Fruit fly (Drosophila melanogaster) whole organism, prepupa: ENCODE results near the gene CG6688.

ENCODE experiments used
- Blimp-1 ChIP-seq: fragments of 200-800 bp; sonication (Bioruptor generic); optimal IDR thresholded peaks from 3 replicates; lab custom pipeline; 2017; ENCODE audit warnings: missing biosample characterization, missing genetic modification characterization, mild to moderate bottlenecking, moderate library complexity, missing genetic modification reagents
- CG10631 ChIP-seq: fragments of 200-800 bp; sonication (Bioruptor generic); optimal IDR thresholded peaks from 2 replicates; lab custom pipeline; 2016; ENCODE audit warnings: missing biosample characterization, missing genetic modification characterization
- CG11294 ChIP-seq: fragments of 200-800 bp; sonication (Bioruptor generic); IDR thresholded peaks from 2 replicates; pipeline ENCODE4 v1.3.6; 2022; ENCODE audit warnings: missing biosample characterization, missing genetic modification characterization
- CG11762 ChIP-seq: fragments of 200-800 bp; sonication (Bioruptor generic); optimal IDR thresholded peaks from 3 replicates; lab custom pipeline; 2016; ENCODE audit warnings: missing biosample characterization, missing genetic modification characterization; ENCODE audit not compliant: insufficient read depth
- CG15336 ChIP-seq: fragments of 200-800 bp; sonication (Bioruptor generic); IDR thresholded peaks from 2 replicates; pipeline ENCODE4 v1.3.6; 2022; ENCODE audit warnings: missing biosample characterization, missing genetic modification characterization
- CG1621 ChIP-seq: fragments of 200-800 bp; sonication (Bioruptor generic); optimal IDR thresholded peaks from 3 replicates; lab custom pipeline; 2018; ENCODE audit warnings: missing biosample characterization, mild to moderate bottlenecking, missing genetic modification characterization
- CG31627 ChIP-seq: fragments of 200-800 bp; sonication (Bioruptor generic); optimal IDR thresholded peaks from 3 replicates; lab custom pipeline; 2016; ENCODE audit warnings: missing biosample characterization, missing genetic modification characterization
- CG34406 ChIP-seq: fragments of 200-800 bp; sonication (Bioruptor generic); optimal IDR thresholded peaks from 3 replicates; lab custom pipeline; 2016; ENCODE audit warnings: missing biosample characterization, missing genetic modification characterization
- CG3919 ChIP-seq: fragments of 200-800 bp; sonication (Bioruptor generic); optimal IDR thresholded peaks from 3 replicates; lab custom pipeline; 2016; ENCODE audit warnings: missing biosample characterization, missing genetic modification characterization
- CG6163 ChIP-seq: fragments of 200-800 bp; sonication (Bioruptor generic); IDR thresholded peaks from 3 replicates; pipeline ENCODE4 v1.3.6; 2022; ENCODE audit warnings: missing biosample characterization, missing genetic modification characterization
- CG6276 ChIP-seq: fragments of 200-800 bp; sonication (Bioruptor generic); optimal IDR thresholded peaks from 2 replicates; lab custom pipeline; 2017; ENCODE audit warnings: missing biosample characterization, mild to moderate bottlenecking, missing genetic modification characterization
- CG6792 ChIP-seq: fragments of 200-800 bp; sonication (Bioruptor generic); optimal IDR thresholded peaks from 3 replicates; lab custom pipeline; 2016; ENCODE audit warnings: missing biosample characterization, missing genetic modification characterization
- CG7368 ChIP-seq: fragments of 200-800 bp; sonication (Bioruptor generic); optimal IDR thresholded peaks from 3 replicates; lab custom pipeline; 2016; ENCODE audit warnings: missing biosample characterization, missing genetic modification characterization
- CG8119 ChIP-seq: fragments of 200-800 bp; sonication (Bioruptor generic); IDR thresholded peaks from 3 replicates; pipeline ENCODE4 v1.3.6; 2022; ENCODE audit warnings: missing biosample characterization, missing genetic modification characterization
- CG8632 ChIP-seq: fragments of 200-800 bp; sonication (Bioruptor generic); optimal IDR thresholded peaks from 3 replicates; lab custom pipeline; 2016; ENCODE audit warnings: missing biosample characterization, missing genetic modification characterization
- CG9139 ChIP-seq: fragments of 200-800 bp; sonication (Bioruptor generic); optimal IDR thresholded peaks from 3 replicates; lab custom pipeline; 2017; ENCODE audit warnings: missing biosample characterization, mild to moderate bottlenecking, missing genetic modification characterization
- Eip75B ChIP-seq: fragments of 200-800 bp; sonication (Bioruptor generic); optimal IDR thresholded peaks from 3 replicates; lab custom pipeline; 2016; ENCODE audit warnings: missing biosample characterization, missing genetic modification characterization
- Eip78C ChIP-seq: fragments of 200-800 bp; sonication (Bioruptor generic); peaks from one replicate; lab custom pipeline; 2016; ENCODE audit warnings: missing biosample characterization, missing genetic modification characterization
- Ets21C ChIP-seq: fragments of 200-800 bp; sonication (Bioruptor generic); optimal IDR thresholded peaks from 3 replicates; lab custom pipeline; 2016; ENCODE audit warnings: missing biosample characterization, missing genetic modification characterization
- Ets96B ChIP-seq: fragments of 200-800 bp; optimal IDR thresholded peaks from 2 replicates; lab custom pipeline; 2019; ENCODE audit warnings: missing biosample characterization, mild to moderate bottlenecking, missing genetic modification characterization, moderate library complexity
- Gug ChIP-seq: fragments of 200-800 bp; sonication (Bioruptor generic); IDR thresholded peaks from 2 replicates; pipeline ENCODE4 v1.3.6; 2022; ENCODE audit warnings: missing biosample characterization, missing genetic modification characterization
- Hr38 ChIP-seq: sonication (Bioruptor generic); optimal IDR thresholded peaks from 2 replicates; lab custom pipeline; 2016; ENCODE audit warnings: missing biosample characterization, missing genetic modification characterization
- Hr39 ChIP-seq: fragments of 200-800 bp; sonication (Bioruptor generic); optimal IDR thresholded peaks from 2 replicates; lab custom pipeline; 2016; ENCODE audit warnings: missing biosample characterization, missing genetic modification characterization
- Hr4 ChIP-seq: fragments of 200-800 bp; sonication (Bioruptor generic); optimal IDR thresholded peaks from 3 replicates; lab custom pipeline; 2016; ENCODE audit warnings: missing biosample characterization, missing genetic modification characterization
- Lpt ChIP-seq: fragments of 200-800 bp; sonication (Bioruptor generic); optimal IDR thresholded peaks from 3 replicates; lab custom pipeline; 2016; ENCODE audit warnings: missing biosample characterization, missing genetic modification characterization
- Met ChIP-seq: fragments of 200-800 bp; sonication (Bioruptor generic); optimal IDR thresholded peaks from 3 replicates; lab custom pipeline; 2016; ENCODE audit warnings: missing biosample characterization, missing genetic modification characterization
- OdsH ChIP-seq: fragments of 200-800 bp; sonication (Bioruptor generic); optimal IDR thresholded peaks from 3 replicates; lab custom pipeline; 2016; ENCODE audit warnings: missing biosample characterization, missing genetic modification characterization
- Sox102F ChIP-seq: fragments of 200-800 bp; sonication (Bioruptor generic); optimal IDR thresholded peaks from 2 replicates; lab custom pipeline; 2016; ENCODE audit warnings: missing biosample characterization, mild to moderate bottlenecking, missing genetic modification characterization
- Sox14 ChIP-seq: fragments of 200-800 bp; sonication (Bioruptor generic); optimal IDR thresholded peaks from 3 replicates; lab custom pipeline; 2016; ENCODE audit warnings: missing biosample characterization, missing genetic modification characterization
- Sox15 ChIP-seq: fragments of 200-800 bp; sonication (Bioruptor generic); optimal IDR thresholded peaks from 3 replicates; lab custom pipeline; 2016; ENCODE audit warnings: missing biosample characterization, missing genetic modification characterization
- achi ChIP-seq: fragments of 200-800 bp; sonication (Bioruptor generic); optimal IDR thresholded peaks from 3 replicates; lab custom pipeline; 2016; ENCODE audit warnings: missing biosample characterization, missing genetic modification characterization
- acj6 ChIP-seq: fragments of 200-800 bp; sonication (Bioruptor generic); optimal IDR thresholded peaks from 3 replicates; lab custom pipeline; 2016; ENCODE audit warnings: missing biosample characterization, missing genetic modification characterization
- cyc ChIP-seq: fragments of 200-800 bp; sonication (Bioruptor generic); optimal IDR thresholded peaks from 3 replicates; lab custom pipeline; 2016; ENCODE audit warnings: missing biosample characterization, missing genetic modification characterization
- dac ChIP-seq: fragments of 200-800 bp; sonication (Bioruptor generic); optimal IDR thresholded peaks from 2 replicates; lab custom pipeline; 2017; ENCODE audit warnings: missing biosample characterization, mild to moderate bottlenecking, missing genetic modification characterization
- dsx ChIP-seq: fragments of 200-800 bp; optimal IDR thresholded peaks from 3 replicates; lab custom pipeline; 2019; ENCODE audit warnings: missing biosample characterization, mild to moderate bottlenecking, missing genetic modification characterization, moderate library complexity; ENCODE audit not compliant: poor library complexity, severe bottlenecking
- eg ChIP-seq: fragments of 200-800 bp; sonication (Bioruptor generic); IDR thresholded peaks from 3 replicates; pipeline ENCODE4 v1.3.6; 2022; ENCODE audit warnings: missing biosample characterization, missing genetic modification characterization
- esn ChIP-seq: fragments of 200-800 bp; sonication (Bioruptor generic); optimal IDR thresholded peaks from 2 replicates; lab custom pipeline; 2016; ENCODE audit warnings: missing biosample characterization, mild to moderate bottlenecking, missing genetic modification characterization, moderate library complexity
- fd85E ChIP-seq: fragments of 200-800 bp; sonication (Bioruptor generic); optimal IDR thresholded peaks from 3 replicates; lab custom pipeline; 2016; ENCODE audit warnings: missing biosample characterization, missing genetic modification characterization
- fkh ChIP-seq: fragments of 200-800 bp; sonication (Bioruptor generic); optimal IDR thresholded peaks from 3 replicates; lab custom pipeline; 2017; ENCODE audit warnings: missing biosample characterization, mild to moderate bottlenecking, missing genetic modification characterization, moderate library complexity
- net ChIP-seq: fragments of 200-800 bp; sonication (Bioruptor generic); optimal IDR thresholded peaks from 3 replicates; lab custom pipeline; 2016; ENCODE audit warnings: missing biosample characterization, missing genetic modification characterization
- vri ChIP-seq: fragments of 200-800 bp; sonication (Bioruptor generic); optimal IDR thresholded peaks from 3 replicates; lab custom pipeline; 2016; ENCODE audit warnings: missing biosample characterization, mild to moderate bottlenecking, missing genetic modification characterization

CG6688 gene

DNA sequence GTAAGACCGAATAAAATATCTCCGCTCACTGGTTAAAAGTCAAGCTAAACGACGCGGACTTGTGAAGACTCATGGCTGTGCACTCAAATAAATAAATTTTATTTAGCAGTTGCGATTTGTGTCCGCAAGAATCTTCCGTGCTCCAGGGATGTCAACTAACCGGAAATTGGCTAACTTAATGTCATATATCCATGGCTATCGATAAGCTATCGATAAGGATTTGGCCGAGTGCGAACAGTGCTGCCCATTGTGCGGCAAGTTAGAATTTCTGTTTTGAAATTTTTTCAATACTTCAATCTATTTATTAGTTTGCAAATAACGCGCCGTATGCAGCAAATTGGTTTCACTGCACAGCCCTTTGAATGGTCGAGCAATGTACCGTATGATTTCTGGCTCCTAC is 41.7 kb downstream of the CG6688 start, which contains the start of gene p53 (continued):
- TF ChIP-seq Gug (GFP tag; lab: Robert Waterston, UW) (no peak), CG15336 (GFP tag; lab: Robert Waterston, UW) (no peak), vri (GFP tag; lab: Kevin White, UChicago) (peak; percentile 45), eg (GFP tag; lab: Robert Waterston, UW) (peak; percentile 49; the same call in 1 of the 3 replicates), Hr39 (GFP tag; lab: Kevin White, UChicago) (peak; percentile 63), CG6163 (GFP tag; lab: Robert Waterston, UW) (peak; percentile 64)

DNA sequence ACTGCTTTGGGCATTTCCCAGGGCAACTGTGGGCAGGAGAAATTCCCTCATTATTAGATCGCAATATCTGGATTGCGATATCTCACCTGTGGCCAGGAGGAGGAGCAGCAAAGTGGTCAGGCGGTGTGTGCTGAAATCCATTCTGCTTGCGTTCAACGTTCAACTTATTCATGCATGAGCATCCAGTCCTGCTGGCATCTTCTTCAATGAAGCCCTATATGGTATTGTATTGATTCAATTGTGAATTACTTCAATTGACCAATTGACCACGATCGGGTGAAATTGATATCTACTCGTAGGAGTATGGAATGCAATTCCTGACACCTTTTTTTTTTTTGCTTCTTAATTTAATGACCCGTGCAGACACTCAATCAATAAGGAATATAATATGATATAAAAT is 43.9 kb downstream of the CG6688 start:
- TF ChIP-seq Lpt (GFP tag; lab: Kevin White, UChicago) (no peak), CG10631 (GFP tag; lab: Kevin White, UChicago) (no peak), CG9139 (no peak), CG11762 (GFP tag; lab: Kevin White, UChicago) (no peak), fkh (GFP tag; lab: Kevin White, UChicago) (no peak), net (no peak), Hr4 (GFP tag; lab: Kevin White, UChicago) (no peak), Ets96B (no peak), Hr39 (GFP tag; lab: Kevin White, UChicago) (no peak), Sox14 (GFP tag; lab: Kevin White, UChicago) (no peak), CG11294 (GFP tag; lab: Robert Waterston, UW) (no peak), CG8632 (no peak), esn (no peak), Sox102F (GFP tag; lab: Kevin White, UChicago) (no peak), eg (GFP tag; lab: Robert Waterston, UW) (no peak), Blimp-1 (GFP tag; lab: Kevin White, UChicago) (no peak), Hr38 (GFP tag; lab: Kevin White, UChicago) (no peak)

DNA sequence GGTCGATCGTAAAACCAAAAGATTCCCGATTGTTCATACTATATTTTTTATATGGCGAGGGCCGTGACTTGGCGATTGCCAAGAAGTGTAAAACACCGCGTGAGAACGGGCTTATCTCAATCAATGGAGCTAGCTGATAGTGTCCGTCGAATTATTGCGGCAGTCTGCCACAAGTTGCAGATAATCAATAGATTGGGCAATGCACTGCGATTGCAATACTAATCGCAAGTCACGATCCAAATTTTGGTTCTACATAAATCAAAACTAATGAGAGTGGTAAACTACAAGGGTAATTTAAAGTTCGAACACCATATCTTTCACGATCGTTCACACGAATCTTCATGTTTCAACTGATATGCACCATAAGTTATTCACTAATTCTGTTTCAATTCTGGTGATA is 44.5 kb downstream of the CG6688 start:
- TF ChIP-seq esn (no peak), Eip75B (GFP tag; lab: Kevin White, UChicago) (no peak), Hr38 (GFP tag; lab: Kevin White, UChicago) (no peak), Eip78C (no peak), vri (GFP tag; lab: Kevin White, UChicago) (peak; percentile 7), CG1621 (no peak), OdsH (no peak), CG7368 (GFP tag; lab: Kevin White, UChicago) (no peak)

DNA sequence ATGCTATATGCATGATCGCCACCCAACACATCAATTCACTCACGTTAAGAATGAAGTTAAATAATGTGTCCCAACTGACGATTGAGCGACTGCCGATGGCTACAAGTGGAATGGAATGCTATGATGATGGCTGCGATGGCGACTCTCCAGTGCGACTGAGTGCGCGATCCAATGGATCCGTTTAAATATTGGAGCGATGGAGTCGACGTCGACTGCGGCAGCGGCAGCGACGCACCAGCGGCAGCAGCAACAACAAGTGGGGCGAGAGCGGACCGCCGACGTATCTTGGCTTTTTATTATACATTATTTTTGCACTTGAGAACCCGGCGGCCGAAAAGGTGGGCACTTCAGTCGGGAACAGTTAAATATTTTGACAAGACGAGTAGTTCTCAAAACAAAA is 45.2 kb downstream of the CG6688 start:
- TF ChIP-seq CG8119 (GFP tag; lab: Robert Waterston, UW): no peak

DNA sequence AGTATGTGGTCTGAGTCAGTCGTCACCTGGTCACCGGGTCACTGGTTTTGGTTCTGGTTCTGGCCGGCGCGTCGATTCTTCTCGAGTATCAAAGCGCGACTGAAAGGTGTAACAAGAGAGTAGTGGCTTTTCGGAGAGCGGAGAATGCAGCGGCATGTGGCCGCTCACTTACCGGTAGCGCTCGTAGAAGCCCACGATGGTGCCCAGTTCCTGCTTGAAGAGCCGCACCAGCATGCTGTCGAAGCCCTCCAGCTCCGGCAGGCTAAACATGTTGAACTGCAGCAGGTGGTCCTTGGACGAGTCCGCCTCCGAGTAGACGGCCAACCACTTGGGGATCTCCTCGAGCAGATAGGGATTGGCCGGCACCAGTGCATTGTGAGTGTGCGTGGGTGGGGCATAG is 46.6 kb downstream of the CG6688 start, which contains the start of gene Ctns:
Gene Ctns (minus strand): TSS at position 101 of the 400 bp plus-strand sequence.
- TF ChIP-seq CG11762 (GFP tag; lab: Kevin White, UChicago) (no peak), Hr38 (GFP tag; lab: Kevin White, UChicago) (no peak)

DNA sequence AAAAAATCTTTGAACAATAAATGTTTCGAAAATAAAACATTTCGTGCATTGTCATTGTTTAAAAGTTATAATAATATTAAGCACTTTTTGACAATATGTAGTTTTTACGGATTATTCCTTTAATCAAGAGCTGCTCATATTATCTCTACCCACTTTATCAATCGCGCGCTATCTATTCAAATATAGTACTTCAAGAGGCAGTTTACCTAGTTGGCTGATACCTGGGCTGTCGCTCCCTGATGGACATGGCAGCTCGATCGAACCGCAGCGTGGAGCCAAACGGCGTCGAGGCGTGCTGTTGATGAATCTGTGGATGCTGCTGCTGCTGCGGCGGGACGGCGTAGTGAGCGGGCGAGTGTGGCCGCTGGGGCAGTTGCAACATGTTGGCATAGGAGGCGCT is 48.0 kb downstream of the CG6688 start:
- TF ChIP-seq CG6792 (GFP tag; lab: Kevin White, UChicago): no peak
- TF ChIP-seq Ets21C (GFP tag; lab: Kevin White, UChicago): no peak
- no peak for TF ChIP-seq Sox14 (GFP tag; lab: Kevin White, UChicago)
- no peak for TF ChIP-seq Eip78C
- no peak for TF ChIP-seq CG7368 (GFP tag; lab: Kevin White, UChicago)

DNA sequence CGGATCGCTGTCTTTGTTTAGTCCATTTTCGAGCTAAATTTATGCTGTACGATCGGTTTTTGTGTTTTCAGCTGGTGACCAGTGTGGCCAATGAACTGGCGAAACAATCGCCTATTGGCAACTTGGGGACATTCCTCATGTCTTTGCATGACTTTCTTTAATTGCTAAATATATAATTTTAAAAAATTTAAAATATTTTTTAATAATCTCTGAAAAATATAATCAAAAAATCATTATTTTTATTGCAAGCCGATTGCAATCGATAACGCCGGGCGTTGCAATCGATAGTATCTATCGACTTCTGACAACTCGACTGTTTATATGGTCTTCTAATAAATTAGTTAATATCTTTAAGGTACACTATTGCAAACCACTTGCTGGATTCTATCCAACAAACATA is 49.0 kb downstream of the CG6688 start, which contains the start of the genes sav and Ublcp1:
Gene sav (minus strand): TSS at position 96 of the 400 bp plus-strand sequence.
Gene Ublcp1 (plus strand): TSS at position 285 of the 400 bp plus-strand sequence.
- TF ChIP-seq Lpt (GFP tag; lab: Kevin White, UChicago): no peak
- TF ChIP-seq acj6 (GFP tag; lab: Kevin White, UChicago): peak; percentile 17
- no peak for TF ChIP-seq Met (GFP tag; lab: Kevin White, UChicago)
- TF ChIP-seq dac (GFP tag; lab: Kevin White, UChicago): no peak
- TF ChIP-seq achi (GFP tag; lab: Kevin White, UChicago): peak; percentile 91
- TF ChIP-seq dsx (GFP tag; lab: Kevin White, UChicago): no peak
- no peak for TF ChIP-seq fd85E
- no peak for TF ChIP-seq CG6276
- TF ChIP-seq CG31627 (GFP tag; lab: Kevin White, UChicago): peak; percentile 16
- TF ChIP-seq cyc (GFP tag; lab: Kevin White, UChicago): no peak
- no peak for TF ChIP-seq CG11294 (GFP tag; lab: Robert Waterston, UW)
- no peak for TF ChIP-seq CG34406 (GFP tag; lab: Kevin White, UChicago)
- TF ChIP-seq CG3919: peak; percentile 17
- TF ChIP-seq Sox14 (GFP tag; lab: Kevin White, UChicago): peak; percentile 35
- TF ChIP-seq Ets96B: peak; percentile 29
- TF ChIP-seq CG10631 (GFP tag; lab: Kevin White, UChicago): no peak
- TF ChIP-seq Sox15 (GFP tag; lab: Kevin White, UChicago): no peak
